Worm (Caenorhabditis elegans): ENCODE measurements around the gene glb-7.

ce11 chrIV:2130714-2131113 is 8.1 kb downstream of the glb-7 start, which contains the start of gene prmt-6:
- no peak for TF ChIP-seq tbx-37 (GFP tag; conservative IDR thresholded peaks at IDR 0.05)
- no peak for TF ChIP-seq ama-1 (optimal IDR thresholded peaks at IDR 0.05)
- TF ChIP-seq ets-7 (tag; optimal IDR thresholded peaks at IDR 0.05): no peak
- no peak for TF ChIP-seq ceh-13 (GFP tag; optimal IDR thresholded peaks at IDR 0.05)
- no peak for TF ChIP-seq hmbx-1 (tag; optimal IDR thresholded peaks at IDR 0.05)
- no peak for TF ChIP-seq aly-1 (tag; optimal IDR thresholded peaks at IDR 0.05)
- TF ChIP-seq sea-1 (GFP tag; conservative IDR thresholded peaks at IDR 0.05): no peak
- TF ChIP-seq pes-1 (GFP tag; IDR thresholded peaks at IDR 0.05): no peak
- TF ChIP-seq flt-1 (GFP tag; IDR thresholded peaks at IDR 0.05): no peak
